Worm (Caenorhabditis elegans) whole organism, dauer: ENCODE data around the gene kin-33.
"Not testable (repeated sequence)": the region's sequence is repeated elsewhere in the genome, so short reads cannot be mapped to it uniquely, and the experiment has no call there.

Experiments
- unc-62 ChIP-seq: sonication (generic microtip); optimal IDR thresholded peaks from 2 replicates; lab custom pipeline; 2017; ENCODE audit warnings: missing biosample characterization, missing genetic modification reagents, missing genetic modification characterization

kin-33 gene

ce11 chrV:219632-220031, 14.8 kb downstream of the kin-33 start, which contains the start of gene srh-80:
TSS of gene srh-80 (plus strand) at chrV:219932.
- no peak for TF ChIP-seq unc-62 (GFP tag; lab: Kevin White, UChicago)

ce11 chrV:216847-217246, 17.6 kb downstream of the kin-33 start, which contains the start of gene srh-78:
TSS of gene srh-78 (plus strand) at chrV:217147.
- no peak for TF ChIP-seq unc-62 (GFP tag; lab: Kevin White, UChicago)

ce11 chrV:215697-216096, 18.8 kb downstream of the kin-33 start:
- no peak for TF ChIP-seq unc-62 (GFP tag; lab: Kevin White, UChicago)

DNA sequence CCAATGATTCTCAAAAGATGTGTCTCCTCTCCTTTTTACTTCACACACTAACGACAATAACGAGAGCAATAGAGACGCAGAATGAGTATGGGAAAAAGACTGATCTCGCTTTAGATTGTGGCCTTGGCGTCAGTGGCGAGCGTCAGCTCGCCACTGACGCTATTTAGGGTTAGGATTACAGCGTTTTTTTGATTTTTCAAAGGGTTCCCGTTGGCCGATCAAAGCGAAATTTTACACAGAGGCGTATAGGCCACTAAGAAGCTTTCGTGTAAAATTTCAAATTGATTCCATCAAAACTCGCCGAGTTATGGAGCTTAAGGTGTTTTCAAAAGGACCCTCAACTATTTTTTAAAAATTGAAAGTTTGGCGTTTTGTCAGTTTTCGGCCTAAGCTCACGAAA, 21.8 kb downstream of the kin-33 start, which contains the start of gene DC2.5:
DC2.5 (minus strand) TSS at position 101 of the 400 bp plus-strand sequence.
- not testable (repeated sequence) for TF ChIP-seq unc-62 (GFP tag; lab: Kevin White, UChicago)

ce11 chrV:211388-212168, 22.9 kb downstream of the kin-33 start:
- no peak for TF ChIP-seq unc-62 (GFP tag; lab: Kevin White, UChicago)

DNA sequence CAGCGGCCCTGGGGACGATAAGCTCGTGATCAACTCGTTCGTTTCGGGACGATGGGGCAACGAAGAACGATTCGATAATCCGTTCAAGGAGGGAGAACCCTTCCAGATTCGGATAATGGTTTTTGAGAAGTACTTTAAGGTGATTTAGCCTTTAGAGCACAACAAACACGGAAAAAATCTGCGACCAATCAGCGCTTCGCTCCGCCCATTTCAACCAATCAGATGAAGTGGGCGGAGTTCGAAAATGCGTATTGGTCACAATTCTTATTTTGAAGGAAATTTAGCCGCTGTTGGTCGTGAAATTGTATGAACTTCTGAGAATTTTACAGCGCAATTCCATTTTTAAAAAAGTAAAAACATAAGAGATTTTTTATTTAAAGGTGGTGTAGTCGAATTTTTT, 27.7 kb downstream of the kin-33 start:
- no peak for TF ChIP-seq unc-62 (GFP tag; lab: Kevin White, UChicago)

DNA sequence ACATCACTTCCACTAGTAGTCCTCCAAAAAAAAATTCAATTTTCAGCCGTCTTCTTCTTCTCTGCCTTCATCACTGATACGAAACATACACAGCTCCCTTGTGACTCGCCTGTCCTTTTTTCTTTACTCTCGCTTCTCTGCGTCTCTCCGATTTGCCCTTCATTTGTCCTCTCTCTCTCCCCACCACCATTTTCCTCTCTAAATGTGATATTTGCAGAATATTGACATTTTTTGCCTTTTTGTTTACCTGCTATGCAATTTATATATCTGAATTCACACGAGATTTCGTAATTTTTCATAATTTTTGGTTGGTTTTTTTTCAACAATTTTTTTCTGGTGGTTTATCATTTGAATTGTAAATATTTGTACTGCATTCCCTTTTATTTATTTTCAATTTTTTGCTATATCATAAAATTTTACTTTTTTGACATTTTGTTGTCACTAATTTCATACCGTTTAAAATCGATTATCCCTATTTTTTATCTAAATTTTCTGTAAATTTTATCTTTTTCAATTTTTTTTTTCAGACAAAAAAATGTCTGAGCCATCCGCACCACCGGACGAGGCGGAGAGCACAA, 30.5 kb downstream of the kin-33 start, which contains the start of gene lec-12:
lec-12 (plus strand) TSS at position 528 of the 578 bp plus-strand sequence.
- TF ChIP-seq unc-62 (GFP tag; lab: Kevin White, UChicago): no peak

DNA sequence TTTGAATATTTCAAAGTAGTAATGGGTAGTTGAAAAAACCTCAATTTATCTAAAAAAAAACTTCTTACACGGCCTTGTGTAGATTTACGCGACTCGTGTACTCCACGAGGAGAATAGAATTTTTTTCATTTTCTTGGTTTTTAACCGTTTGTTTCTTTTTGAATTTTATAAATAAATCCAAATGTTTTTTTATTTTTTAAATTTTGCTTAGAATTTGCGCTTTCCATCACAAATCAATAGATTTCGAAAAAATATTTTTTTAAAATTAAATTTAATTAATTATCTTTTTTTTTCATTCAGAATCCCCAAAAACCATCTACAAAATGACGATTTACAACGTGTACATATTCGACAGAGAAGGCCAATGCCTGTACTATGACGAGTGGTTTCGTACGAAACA, 33.2 kb downstream of the kin-33 start, which contains the start of gene trpp-1:
trpp-1 (plus strand) TSS at position 301 of the 400 bp plus-strand sequence.
- TF ChIP-seq unc-62 (GFP tag; lab: Kevin White, UChicago): no peak

- no peak for TF ChIP-seq unc-62 (GFP tag; lab: Kevin White, UChicago)
Measured at ce11 chrV:194760-195159, 39.7 kb downstream of the kin-33 start.

DNA sequence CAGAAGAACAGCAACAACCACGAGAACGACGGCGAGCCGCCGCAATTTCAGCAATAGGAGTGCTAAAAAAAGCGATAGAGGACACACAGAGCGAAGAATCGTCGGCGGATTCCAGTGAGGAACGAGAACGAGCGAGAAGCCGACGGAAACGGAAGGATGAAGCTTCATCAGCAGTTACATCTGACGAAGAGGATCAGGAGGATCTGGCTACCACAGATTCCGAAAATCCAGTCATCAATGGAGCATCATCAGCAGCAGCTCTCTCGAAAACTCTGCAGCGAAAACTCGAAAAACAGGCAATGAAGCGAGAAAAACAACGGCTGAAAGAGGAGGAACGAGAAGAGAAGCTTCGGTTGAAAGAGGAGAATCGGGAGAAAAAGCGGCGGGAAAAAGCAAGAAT, 45.0 kb downstream of the kin-33 start:
- no peak for TF ChIP-seq unc-62 (GFP tag; lab: Kevin White, UChicago)

- no peak for TF ChIP-seq unc-62 (GFP tag; lab: Kevin White, UChicago)
Measured at ce11 chrV:185694-186217, 48.7 kb downstream of the kin-33 start, which contains the start of gene arid-1. TSS of gene arid-1 (plus strand) at chrV:186167.

ce11 chrV:185124-185523, 49.3 kb downstream of the kin-33 start:
- no peak for TF ChIP-seq unc-62 (GFP tag; lab: Kevin White, UChicago)
